Worm (Caenorhabditis elegans): ENCODE data around the gene F36A4.1.

- TF ChIP-seq chd-7 (tag; optimal IDR thresholded peaks at IDR 0.05) (no peak), tbp1 (GFP tag; optimal IDR thresholded peaks at IDR 0.05) (no peak), ceh-58 (GFP tag; IDR thresholded peaks at IDR 0.05) (no peak), unc-62 (GFP tag; optimal IDR thresholded peaks at IDR 0.05) (no peak), ama-1 (optimal IDR thresholded peaks at IDR 0.05) (no peak), ama-1 (GFP tag; optimal IDR thresholded peaks at IDR 0.05) (no peak), nfya-1 (tag; optimal IDR thresholded peaks at IDR 0.05; ENCODE audit: borderline replicate concordance, insufficient read depth) (no peak), B0019.2 (GFP tag; conservative IDR thresholded peaks at IDR 0.05) (no peak), pha-4 (tag; optimal IDR thresholded peaks at IDR 0.05) (no peak), ceh-100 (GFP tag; IDR thresholded peaks at IDR 0.05) (no peak), rcor-1 (GFP tag; IDR thresholded peaks at IDR 0.05) (no peak), xnd-1 (tag; optimal IDR thresholded peaks at IDR 0.05) (no peak), nfya-2 (GFP tag; IDR thresholded peaks at IDR 0.05) (no peak), hmg-1.2 (GFP tag; IDR thresholded peaks at IDR 0.05) (no peak), lin-40 (tag; optimal IDR thresholded peaks at IDR 0.05) (no peak)
Observed at ce11 chrIV:4247770-4248169, 24.5 kb upstream of the F36A4.1 start, which contains the start of gene ama-1.
